Fruit fly (Drosophila melanogaster): ENCODE data around the gene btn.

btn gene

DNA sequence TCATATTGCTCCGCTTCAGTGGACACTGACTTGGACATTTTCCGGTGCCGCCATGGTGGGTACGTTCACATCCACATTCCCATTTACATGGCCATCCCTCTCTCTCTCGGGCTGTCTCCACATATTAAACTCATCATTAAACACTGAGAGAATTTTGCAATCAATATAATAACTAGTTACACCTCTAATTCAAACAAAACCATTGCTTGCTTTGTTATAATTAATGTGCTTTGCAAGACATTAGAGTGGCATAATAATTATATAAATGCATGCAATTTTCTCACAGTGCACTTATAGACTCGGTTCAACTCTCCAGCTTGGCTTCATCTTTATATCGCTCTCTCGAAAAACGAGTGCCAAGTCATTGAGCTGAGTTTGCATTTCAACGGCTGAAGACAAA is 38.3 kb upstream of the btn start (continued):
- TF ChIP-seq Dbx (GFP tag; IDR thresholded peaks at IDR 0.05) (no peak), crc (GFP tag; optimal IDR thresholded peaks at IDR 0.05) (peak; percentile 34), E2f2 (GFP tag; IDR thresholded peaks at IDR 0.05) (peak; percentile 49), maf-S (GFP tag; optimal IDR thresholded peaks at IDR 0.05) (no peak), sima (GFP tag; optimal IDR thresholded peaks at IDR 0.05) (no peak), CG4360 (GFP tag; IDR thresholded peaks at IDR 0.05) (no peak), Taf1 (GFP tag; IDR thresholded peaks at IDR 0.05) (no peak), Fer3 (tag; optimal IDR thresholded peaks at IDR 0.05) (peak; percentile 50), CG13894 (tag; optimal IDR thresholded peaks at IDR 0.05) (no peak), CG3407 (GFP tag; optimal IDR thresholded peaks at IDR 0.05) (peak; percentile 47), CG6254 (GFP tag; optimal IDR thresholded peaks at IDR 0.05) (peak; percentile 26), Bteb2 (GFP tag; optimal IDR thresholded peaks at IDR 0.05) (no peak), ase (GFP tag; IDR thresholded peaks at IDR 0.05) (peak; percentile 75; the same call in 2 of the 3 replicates), CG10959 (GFP tag; IDR thresholded peaks at IDR 0.05) (peak; percentile 65), so (GFP tag; IDR thresholded peaks at IDR 0.05) (peak; percentile 77; the same call in 2 of the 3 replicates), btn (GFP tag; optimal IDR thresholded peaks at IDR 0.05) (peak; percentile 39), CG4617 (GFP tag; optimal IDR thresholded peaks at IDR 0.05; ENCODE audit: borderline replicate concordance) (no peak), CG11085 (GFP tag; IDR thresholded peaks at IDR 0.05) (no peak), zfh2 (GFP tag; optimal IDR thresholded peaks at IDR 0.05) (no peak), CG15073 (GFP tag; optimal IDR thresholded peaks at IDR 0.05) (no peak), Atf6 (GFP tag; IDR thresholded peaks at IDR 0.05) (peak; percentile 60; the same call in 1 of the 2 replicates), CG5953 (GFP tag; IDR thresholded peaks at IDR 0.05) (peak; percentile 75), lilli (GFP tag; optimal IDR thresholded peaks at IDR 0.05) (peak; percentile 53), Ravus (GFP tag; IDR thresholded peaks at IDR 0.05) (peak; percentile 14; the same call in 1 of the 2 replicates), CG10274 (GFP tag; optimal IDR thresholded peaks at IDR 0.05) (peak; percentile 0), z (GFP tag; IDR thresholded peaks at IDR 0.05) (no peak), HLH3B (GFP tag; IDR thresholded peaks at IDR 0.05) (peak; percentile 82), CG14710 (tag; optimal IDR thresholded peaks at IDR 0.05) (peak; percentile 26), CG10209 (GFP tag; optimal IDR thresholded peaks at IDR 0.05) (peak; percentile 42), CG10979 (tag; optimal IDR thresholded peaks at IDR 0.05) (peak; percentile 66), Jarid2 (GFP tag; optimal IDR thresholded peaks at IDR 0.05) (no peak), Sry-δ (GFP tag; optimal IDR thresholded peaks at IDR 0.05) (peak; percentile 1), odd (GFP tag; optimal IDR thresholded peaks at IDR 0.05) (no peak), CG6854 (GFP tag; optimal IDR thresholded peaks at IDR 0.05) (no peak), Lim3 (GFP tag; IDR thresholded peaks at IDR 0.05) (peak; percentile 57; the same call in 1 of the 2 replicates), Stat92E (GFP tag; optimal IDR thresholded peaks at IDR 0.05) (no peak), aop (GFP tag; IDR thresholded peaks at IDR 0.05) (no peak), mirr (GFP tag; optimal IDR thresholded peaks at IDR 0.05) (no peak), CG9609 (GFP tag; optimal IDR thresholded peaks at IDR 0.05) (peak; percentile 7), CoRest (tag; optimal IDR thresholded peaks at IDR 0.05) (peak; percentile 55), B-H1 (GFP tag; IDR thresholded peaks at IDR 0.05) (peak; percentile 58; the same call in 2 of the 3 replicates), Adf1 (GFP tag; IDR thresholded peaks at IDR 0.05) (no peak), grn (GFP tag; optimal IDR thresholded peaks at IDR 0.05) (no peak), cad (GFP tag; optimal IDR thresholded peaks at IDR 0.05) (no peak), hth (optimal IDR thresholded peaks at IDR 0.05) (no peak), CG1024 (GFP tag; IDR thresholded peaks at IDR 0.05) (peak; percentile 69), otp (GFP tag; IDR thresholded peaks at IDR 0.05) (peak; percentile 81; the same call in 2 of the 3 replicates), CG2129 (GFP tag; IDR thresholded peaks at IDR 0.05; ENCODE audit: partially characterized antibody) (no peak), Gug (GFP tag; IDR thresholded peaks at IDR 0.05) (peak; percentile 46; the same call in 2 of the 4 replicates), sd (tag; optimal IDR thresholded peaks at IDR 0.05) (no peak), Xbp1 (GFP tag; optimal IDR thresholded peaks at IDR 0.05) (peak; percentile 65), Hey (tag; optimal IDR thresholded peaks at IDR 0.05) (no peak)

Data from whole organism, embryonic.